Worm (Caenorhabditis elegans) whole organism, mixed stage, embryonic: Measurements from ENCODE around the gene cdt-2.

Experiments
- M03D4.4 ChIP-seq: sonication (generic microtip); optimal IDR thresholded peaks from 2 replicates; lab custom pipeline; 2017; ENCODE audit warnings: mild to moderate bottlenecking, missing genetic modification characterization, missing compliant biosample characterization
- bed-3 ChIP-seq: fragments of 200-800 bp; sonication (Bioruptor generic); optimal IDR thresholded peaks from 3 replicates; lab custom pipeline; 2018; ENCODE audit warnings: mild to moderate bottlenecking, missing genetic modification characterization, moderate library complexity, missing compliant biosample characterization
- blmp-1 ChIP-seq: fragments of 150-350 bp; optimal IDR thresholded peaks from 2 replicates; lab custom pipeline; 2014; ENCODE audit warnings: missing biosample characterization, missing genetic modification characterization
- ceh-39 ChIP-seq: fragments of 150-350 bp; optimal IDR thresholded peaks from 2 replicates; lab custom pipeline; 2014; ENCODE audit warnings: missing biosample characterization, missing genetic modification characterization
- ceh-43 ChIP-seq: fragments of 200-800 bp; sonication (Bioruptor generic); optimal IDR thresholded peaks from 2 replicates; lab custom pipeline; 2018; ENCODE audit warnings: mild to moderate bottlenecking, missing genetic modification characterization, moderate library complexity, missing compliant biosample characterization
- ceh-83 ChIP-seq: fragments of 200-800 bp; sonication (Bioruptor generic); optimal IDR thresholded peaks from 2 replicates; lab custom pipeline; 2018; ENCODE audit warnings: mild to moderate bottlenecking, missing genetic modification characterization, missing compliant biosample characterization
- ces-1 ChIP-seq: fragments of 150-350 bp; optimal IDR thresholded peaks from 2 replicates; lab custom pipeline; 2014; ENCODE audit warnings: missing biosample characterization, missing genetic modification reagents, missing genetic modification characterization
- cnd-1 ChIP-seq: fragments of 200-800 bp; sonication (Bioruptor generic); optimal IDR thresholded peaks from 2 replicates; lab custom pipeline; 2018; ENCODE audit warnings: mild to moderate bottlenecking, missing genetic modification characterization, missing compliant biosample characterization
- drap-1 ChIP-seq: fragments of 200-800 bp; sonication (Bioruptor generic); optimal IDR thresholded peaks from 3 replicates; lab custom pipeline; 2018; ENCODE audit warnings: mild to moderate bottlenecking, missing genetic modification characterization, missing compliant biosample characterization
- elt-1 ChIP-seq: sonication (generic microtip); optimal IDR thresholded peaks from 2 replicates; lab custom pipeline; 2017; ENCODE audit warnings: missing genetic modification characterization, mild to moderate bottlenecking, missing compliant biosample characterization, antibody characterized with exemption, moderate library complexity, borderline replicate concordance; ENCODE audit not compliant: insufficient read depth
- elt-3 ChIP-seq: fragments of 150-350 bp; optimal IDR thresholded peaks from 2 replicates; lab custom pipeline; 2014; ENCODE audit warnings: missing biosample characterization, missing genetic modification characterization
- flh-1 ChIP-seq: fragments of 200-800 bp; sonication (Bioruptor generic); optimal IDR thresholded peaks from 2 replicates; lab custom pipeline; 2018; ENCODE audit warnings: mild to moderate bottlenecking, missing genetic modification characterization, moderate library complexity, missing compliant biosample characterization
- ham-2 ChIP-seq: fragments of 200-800 bp; sonication (Bioruptor generic); optimal IDR thresholded peaks from 2 replicates; lab custom pipeline; 2018; ENCODE audit warnings: mild to moderate bottlenecking, missing genetic modification characterization, missing compliant biosample characterization
- hlh-1 ChIP-seq: fragments of 150-350 bp; optimal IDR thresholded peaks from 2 replicates; lab custom pipeline; 2014; ENCODE audit warnings: missing biosample characterization, missing genetic modification reagents, missing genetic modification characterization
- lin-13 ChIP-seq: fragments of 150-350 bp; optimal IDR thresholded peaks from 2 replicates; lab custom pipeline; 2014; ENCODE audit warnings: missing biosample characterization, missing genetic modification characterization
- lin-32 ChIP-seq: fragments of 200-800 bp; sonication (Bioruptor generic); optimal IDR thresholded peaks from 2 replicates; lab custom pipeline; 2018; ENCODE audit warnings: mild to moderate bottlenecking, missing genetic modification characterization, missing compliant biosample characterization
- mab-5 ChIP-seq: fragments of 150-350 bp; optimal IDR thresholded peaks from 2 replicates; lab custom pipeline; 2014; ENCODE audit warnings: missing biosample characterization, missing genetic modification characterization
- mep-1 ChIP-seq: fragments of 150-350 bp; optimal IDR thresholded peaks from 2 replicates; lab custom pipeline; 2017; ENCODE audit warnings: missing biosample characterization, missing genetic modification reagents, missing genetic modification characterization, inconsistent platforms
- mls-2 ChIP-seq: sonication (generic microtip); optimal IDR thresholded peaks from 2 replicates; lab custom pipeline; 2016; ENCODE audit warnings: mild to moderate bottlenecking, missing genetic modification characterization, moderate library complexity, missing compliant biosample characterization
- nhr-2 ChIP-seq: fragments of 150-350 bp; optimal IDR thresholded peaks from 2 replicates; lab custom pipeline; 2014; ENCODE audit warnings: missing biosample characterization, missing genetic modification characterization
- nhr-237 ChIP-seq: fragments of 150-350 bp; optimal IDR thresholded peaks from 2 replicates; lab custom pipeline; 2014; ENCODE audit warnings: missing biosample characterization, missing genetic modification characterization
- nhr-28 ChIP-seq: fragments of 150-350 bp; optimal IDR thresholded peaks from 2 replicates; lab custom pipeline; 2014; ENCODE audit warnings: missing biosample characterization, missing genetic modification characterization
- nhr-76 ChIP-seq: sonication (generic microtip); optimal IDR thresholded peaks from 2 replicates; lab custom pipeline; 2017; ENCODE audit warnings: missing biosample characterization, missing genetic modification characterization
- pha-4 ChIP-seq: fragments of 150-350 bp; optimal IDR thresholded peaks from 2 replicates; lab custom pipeline; 2018; ENCODE audit warnings: missing biosample characterization, missing genetic modification reagents, missing genetic modification characterization
- sem-2 ChIP-seq: fragments of 200-800 bp; sonication (Bioruptor generic); optimal IDR thresholded peaks from 2 replicates; lab custom pipeline; 2018; ENCODE audit warnings: mild to moderate bottlenecking, missing genetic modification characterization, missing compliant biosample characterization
- snpc-4 ChIP-seq: fragments of 150-350 bp; optimal IDR thresholded peaks from 2 replicates; lab custom pipeline; 2014; ENCODE audit warnings: missing biosample characterization, missing genetic modification characterization
- sptf-1 ChIP-seq: sonication (generic microtip); optimal IDR thresholded peaks from 2 replicates; lab custom pipeline; 2017; ENCODE audit warnings: mild to moderate bottlenecking, missing genetic modification characterization, moderate library complexity, missing compliant biosample characterization
- tbx-8 ChIP-seq: fragments of 200-800 bp; sonication (Bioruptor generic); optimal IDR thresholded peaks from 2 replicates; lab custom pipeline; 2018; ENCODE audit warnings: mild to moderate bottlenecking, missing genetic modification characterization, moderate library complexity, missing compliant biosample characterization
- unc-120 ChIP-seq: sonication (generic microtip); optimal IDR thresholded peaks from 2 replicates; lab custom pipeline; 2017; ENCODE audit warnings: missing genetic modification characterization, missing compliant biosample characterization; ENCODE audit not compliant: poor library complexity, severe bottlenecking
- unc-39 ChIP-seq: fragments of 150-350 bp; optimal IDR thresholded peaks from 2 replicates; lab custom pipeline; 2014; ENCODE audit warnings: missing biosample characterization, missing genetic modification characterization
- unc-62 ChIP-seq: fragments of 150-350 bp; optimal IDR thresholded peaks from 2 replicates; lab custom pipeline; 2014; ENCODE audit warnings: missing biosample characterization, missing genetic modification reagents, missing genetic modification characterization
- zip-8 ChIP-seq: fragments of 150-350 bp; optimal IDR thresholded peaks from 2 replicates; lab custom pipeline; 2014; ENCODE audit warnings: missing biosample characterization, missing genetic modification characterization
- ztf-11 ChIP-seq: fragments of 150-350 bp; optimal IDR thresholded peaks from 2 replicates; lab custom pipeline; 2014; ENCODE audit warnings: missing biosample characterization, missing genetic modification characterization

cdt-2 gene

ce11 chrV:14955676-14956075 lies 35.2 kb downstream of the cdt-2 start, which contains the start of gene F02D8.9:
Gene F02D8.9, minus strand, starts transcription at chrV:14955776.
- no peak for TF ChIP-seq snpc-4
- no peak for TF ChIP-seq nhr-28
- no peak for TF ChIP-seq tbx-8 (GFP tag; lab: Kevin White, UChicago)
- TF ChIP-seq mab-5 = no peak
- TF ChIP-seq M03D4.4 (tag; lab: Kevin White, UChicago) = no peak
- no peak for TF ChIP-seq mls-2 (tag; lab: Kevin White, UChicago)
- TF ChIP-seq lin-13 = no peak
- TF ChIP-seq unc-120 = no peak
- no peak for TF ChIP-seq nhr-2
- TF ChIP-seq ceh-43 (GFP tag; lab: Kevin White, UChicago) = no peak
- no peak for TF ChIP-seq ceh-39 (tag; lab: Kevin White, UChicago)
- no peak for TF ChIP-seq drap-1
- no peak for TF ChIP-seq nhr-237
- TF ChIP-seq pha-4 = no peak
- no peak for TF ChIP-seq ces-1 (GFP tag; lab: Kevin White, UChicago)
- TF ChIP-seq sem-2 (GFP tag; lab: Kevin White, UChicago) = no peak
- no peak for TF ChIP-seq zip-8 (tag; lab: Kevin White, UChicago)
- TF ChIP-seq elt-1 (tag; lab: Kevin White, UChicago) = no peak

- TF ChIP-seq tbx-8 (GFP tag; lab: Kevin White, UChicago) (no peak), snpc-4 (no peak), unc-39 (tag; lab: Kevin White, UChicago) (no peak), mls-2 (tag; lab: Kevin White, UChicago) (no peak), lin-32 (no peak), hlh-1 (tag; lab: Kevin White, UChicago) (no peak), ceh-43 (GFP tag; lab: Kevin White, UChicago) (no peak), nhr-76 (tag; lab: Kevin White, UChicago) (no peak), ztf-11 (tag; lab: Kevin White, UChicago) (no peak), bed-3 (GFP tag; lab: Kevin White, UChicago) (no peak), unc-62 (GFP tag; lab: Kevin White, UChicago) (no peak), blmp-1 (tag; lab: Kevin White, UChicago) (no peak)
- TF ChIP-seq, all 35 proteins: peak for 0
Measured at ce11 chrV:14954633-14955032, 36.3 kb downstream of the cdt-2 start, which contains the start of gene C30G7.5. Gene C30G7.5, minus strand, starts transcription at chrV:14954733.

DNA sequence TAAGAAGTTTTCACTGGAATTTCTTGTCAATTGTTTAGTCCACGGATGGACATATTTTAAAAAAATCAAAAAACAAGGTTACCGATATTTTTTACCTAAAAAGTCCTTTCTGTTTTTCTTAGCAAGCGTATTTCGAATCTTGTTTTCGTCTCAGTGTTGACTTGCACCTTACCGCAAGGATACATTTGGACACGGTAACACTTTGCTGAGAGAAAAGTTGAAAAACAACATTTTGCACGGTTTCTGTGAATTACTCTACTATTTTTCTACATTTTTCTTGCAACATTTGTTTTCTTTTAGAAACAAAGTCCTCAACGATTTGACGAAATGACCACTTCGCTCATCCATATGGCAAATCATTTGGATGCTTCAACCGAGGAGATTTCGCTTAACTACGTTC lies 41.4 kb downstream of the cdt-2 start, which contains the start of gene hil-1:
Gene hil-1 (plus strand): TSS at position 301 of the 400 bp plus-strand sequence.
- no peak for TF ChIP-seq mls-2 (tag; lab: Kevin White, UChicago)
- no peak for TF ChIP-seq elt-3 (tag; lab: Kevin White, UChicago)
- no peak for TF ChIP-seq drap-1
- TF ChIP-seq unc-120 = no peak
- TF ChIP-seq unc-39 (tag; lab: Kevin White, UChicago) = no peak
- TF ChIP-seq ceh-39 (tag; lab: Kevin White, UChicago) = no peak
- no peak for TF ChIP-seq lin-32
- no peak for TF ChIP-seq lin-13
- no peak for TF ChIP-seq bed-3 (GFP tag; lab: Kevin White, UChicago)

ce11 chrV:14948566-14948965 lies 42.4 kb downstream of the cdt-2 start:
- TF ChIP-seq ztf-11 (tag; lab: Kevin White, UChicago) (no peak), lin-32 (no peak), snpc-4 (no peak), flh-1 (no peak), ham-2 (GFP tag; lab: Kevin White, UChicago) (no peak), hlh-1 (tag; lab: Kevin White, UChicago) (no peak), M03D4.4 (tag; lab: Kevin White, UChicago) (no peak), cnd-1 (tag; lab: Kevin White, UChicago) (no peak)

- TF ChIP-seq sem-2 (GFP tag; lab: Kevin White, UChicago) (no peak), unc-120 (no peak), ceh-83 (GFP tag; lab: Kevin White, UChicago) (no peak), snpc-4 (no peak), tbx-8 (GFP tag; lab: Kevin White, UChicago) (no peak), lin-13 (no peak), mep-1 (tag; lab: Kevin White, UChicago) (no peak), unc-39 (tag; lab: Kevin White, UChicago) (no peak), elt-1 (tag; lab: Kevin White, UChicago) (no peak), drap-1 (no peak), pha-4 (no peak), sptf-1 (tag; lab: Kevin White, UChicago) (no peak), ztf-11 (tag; lab: Kevin White, UChicago) (no peak), nhr-2 (no peak), bed-3 (GFP tag; lab: Kevin White, UChicago) (no peak)
Measured at ce11 chrV:14947022-14947421, 43.9 kb downstream of the cdt-2 start, which contains the start of gene C30G7.4. Gene C30G7.4, minus strand, starts transcription at chrV:14947122.
